Worm (Caenorhabditis elegans) whole organism, L4 larva: Measurements from ENCODE around the gene nsph-4.1.
A peak's percentile ranks its signal among the peaks of the same experiment; 100 is the strongest.

ENCODE experiments used
- F26F4.8 ChIP-seq: fragments of 200-800 bp; sonication (Bioruptor generic); conservative IDR thresholded peaks from 2 replicates; pipeline ENCODE4 v1.3.6; 2022; ENCODE audit warnings: missing genetic modification characterization, missing compliant biosample characterization
- F37D6.2 ChIP-seq: sonication (generic microtip); optimal IDR thresholded peaks from 2 replicates; lab custom pipeline; 2016; ENCODE audit warnings: mild to moderate bottlenecking, missing genetic modification characterization, missing compliant biosample characterization
- F44E2.7 ChIP-seq: fragments of 200-800 bp; sonication (Bioruptor generic); IDR thresholded peaks from 2 replicates; pipeline ENCODE4 v2.1.2; 2022; ENCODE audit warnings: missing genetic modification characterization, missing compliant biosample characterization
- F49E8.2 ChIP-seq: sonication (generic microtip); optimal IDR thresholded peaks from 2 replicates; lab custom pipeline; 2016; ENCODE audit warnings: missing compliant biosample characterization, mild to moderate bottlenecking, missing genetic modification characterization, borderline replicate concordance
- R02D3.7 ChIP-seq: fragments of 150-350 bp; sonication (generic microtip); optimal IDR thresholded peaks from 3 replicates; lab custom pipeline; 2014; ENCODE audit warnings: missing biosample characterization, missing genetic modification characterization
- T20F7.1 ChIP-seq: fragments of 200-800 bp; sonication (Bioruptor generic); optimal IDR thresholded peaks from 2 replicates; lab custom pipeline; 2018; ENCODE audit warnings: mild to moderate bottlenecking, missing genetic modification characterization, missing compliant biosample characterization
- T26A8.4 ChIP-seq: fragments of 200-800 bp; sonication (Bioruptor generic); IDR thresholded peaks from 2 replicates; pipeline ENCODE4 v1.3.6; 2022; ENCODE audit warnings: missing genetic modification characterization, missing compliant biosample characterization
- Y105C5A.15 ChIP-seq: fragments of 200-800 bp; sonication (Bioruptor generic); IDR thresholded peaks from 2 replicates; pipeline ENCODE4 v1.3.6; 2022; ENCODE audit warnings: missing genetic modification characterization, missing compliant biosample characterization
- Y48G9A.11 ChIP-seq: fragments of 200-800 bp; sonication (Bioruptor generic); IDR thresholded peaks from 2 replicates; pipeline ENCODE4 v1.3.6; 2022; ENCODE audit warnings: missing genetic modification reagents, missing genetic modification characterization, missing compliant biosample characterization
- Y5F2A.4 ChIP-seq: fragments of 200-800 bp; sonication (Bioruptor generic); optimal IDR thresholded peaks from 2 replicates; lab custom pipeline; 2018; ENCODE audit warnings: mild to moderate bottlenecking, missing genetic modification characterization, missing compliant biosample characterization
- Y75B8A.6 ChIP-seq: fragments of 200-800 bp; sonication (Bioruptor generic); IDR thresholded peaks from 2 replicates; pipeline ENCODE4 v1.3.6; 2022; ENCODE audit warnings: missing genetic modification reagents, missing genetic modification characterization, missing compliant biosample characterization
- aha-1 ChIP-seq: fragments of 150-350 bp; peaks from one replicate; lab custom pipeline; 2014; ENCODE audit warnings: missing biosample characterization, missing genetic modification characterization
- ama-1 ChIP-seq: fragments of 150-350 bp; optimal IDR thresholded peaks from 2 replicates; lab custom pipeline; 2014; ENCODE audit warnings: inconsistent platforms, mixed read lengths
- ceh-20 ChIP-seq: fragments of 200-800 bp; sonication (Bioruptor generic); IDR thresholded peaks from 2 replicates; pipeline ENCODE4 v1.3.6; 2022; ENCODE audit warnings: missing genetic modification reagents, missing genetic modification characterization, missing compliant biosample characterization
- ceh-32 ChIP-seq: sonication (generic microtip); optimal IDR thresholded peaks from 2 replicates; lab custom pipeline; 2016; ENCODE audit warnings: mild to moderate bottlenecking, missing genetic modification characterization, missing compliant biosample characterization; ENCODE audit not compliant: poor library complexity
- ces-1 ChIP-seq: fragments of 150-350 bp; sonication (generic microtip); optimal IDR thresholded peaks from 4 replicates; lab custom pipeline; 2014; ENCODE audit warnings: missing biosample characterization, missing genetic modification reagents, missing genetic modification characterization
- cey-2 ChIP-seq: sonication (generic microtip); optimal IDR thresholded peaks from 3 replicates; lab custom pipeline; 2017; ENCODE audit warnings: missing genetic modification characterization, mild to moderate bottlenecking, missing compliant biosample characterization, antibody characterized with exemption, borderline replicate concordance; ENCODE audit not compliant: insufficient read depth
- daf-12 ChIP-seq: fragments of 150-350 bp; optimal IDR thresholded peaks from 2 replicates; lab custom pipeline; 2014; ENCODE audit warnings: missing biosample characterization, missing genetic modification reagents, missing genetic modification characterization
- dmd-8 ChIP-seq: fragments of 200-800 bp; sonication (Bioruptor generic); IDR thresholded peaks from 2 replicates; pipeline ENCODE4 v1.3.6; 2022; ENCODE audit warnings: missing genetic modification characterization, missing compliant biosample characterization
- duxl-1 ChIP-seq: sonication (generic microtip); optimal IDR thresholded peaks from 2 replicates; lab custom pipeline; 2016; ENCODE audit warnings: mild to moderate bottlenecking, missing genetic modification characterization, moderate library complexity, missing compliant biosample characterization; ENCODE audit not compliant: poor library complexity
- hif-1 ChIP-seq, 2 experiments: sonication (generic microtip); optimal IDR thresholded peaks; 2 replicates each; lab custom pipeline; 2016 to 2017; ENCODE audit warnings: missing compliant biosample characterization in 2 of 2, missing genetic modification characterization in 2 of 2, missing genetic modification reagents in 2 of 2, missing genotype in 2 of 2, mild to moderate bottlenecking in 1 of 2
- lin-13 ChIP-seq: fragments of 150-350 bp; optimal IDR thresholded peaks from 2 replicates; lab custom pipeline; 2014; ENCODE audit warnings: missing biosample characterization, missing genetic modification reagents, missing genetic modification characterization
- lin-15B ChIP-seq: fragments of 150-350 bp; sonication (generic microtip); optimal IDR thresholded peaks from 3 replicates; lab custom pipeline; 2014; ENCODE audit warnings: missing biosample characterization, missing genetic modification characterization
- lin-29 ChIP-seq: fragments of 200-800 bp; sonication (Bioruptor generic); IDR thresholded peaks from 2 replicates; pipeline ENCODE4 v1.3.6; 2022; ENCODE audit warnings: missing genetic modification reagents, missing genetic modification characterization, missing compliant biosample characterization
- lir-3 ChIP-seq: sonication (generic microtip); optimal IDR thresholded peaks from 2 replicates; lab custom pipeline; 2016; ENCODE audit warnings: mild to moderate bottlenecking, missing genetic modification characterization, missing compliant biosample characterization
- lsy-2 ChIP-seq, 2 experiments: fragments of 150-350 bp in 1 of 2; sonication (generic microtip) in 1 of 2; optimal IDR thresholded peaks; 2 replicates each; lab custom pipeline; 2014 to 2017; ENCODE audit warnings: missing biosample characterization in 2 of 2, missing genetic modification characterization in 2 of 2
- mes-2 ChIP-seq: sonication (generic microtip); optimal IDR thresholded peaks from 2 replicates; lab custom pipeline; 2016; ENCODE audit warnings: missing genotype, mild to moderate bottlenecking, missing genetic modification characterization, missing compliant biosample characterization; ENCODE audit not compliant: poor library complexity, severe bottlenecking
- mxl-2 ChIP-seq: fragments of 200-800 bp; sonication (Bioruptor generic); conservative IDR thresholded peaks from 2 replicates; pipeline ENCODE4 v1.3.6; 2022; ENCODE audit warnings: missing genetic modification reagents, missing genetic modification characterization, missing compliant biosample characterization
- mxl-3 ChIP-seq: fragments of 200-800 bp; sonication (Bioruptor generic); optimal IDR thresholded peaks from 2 replicates; lab custom pipeline; 2018; ENCODE audit warnings: mild to moderate bottlenecking, missing genetic modification characterization, missing compliant biosample characterization
- nhr-11 ChIP-seq: fragments of 150-350 bp; optimal IDR thresholded peaks from 2 replicates; lab custom pipeline; 2014; ENCODE audit warnings: missing biosample characterization, missing genetic modification characterization
- nhr-76 ChIP-seq: fragments of 150-350 bp; optimal IDR thresholded peaks from 2 replicates; lab custom pipeline; 2014; ENCODE audit warnings: missing biosample characterization, missing genetic modification characterization
- nhr-77 ChIP-seq: fragments of 150-350 bp; optimal IDR thresholded peaks from 2 replicates; lab custom pipeline; 2014; ENCODE audit warnings: missing biosample characterization, missing genetic modification characterization
- pha-4 ChIP-seq, 2 experiments: fragments of 150-350 bp in 1 of 2; fragments of 200-800 bp in 1 of 2; sonication (Bioruptor generic) in 1 of 2; IDR thresholded peaks in 1 of 2; optimal IDR thresholded peaks in 1 of 2; 2 replicates each; pipeline versions ENCODE4 v1.3.6 to Lab custom; 2014 to 2022; ENCODE audit warnings: missing genetic modification characterization in 2 of 2, missing genetic modification reagents in 2 of 2, missing biosample characterization in 1 of 2, missing compliant biosample characterization in 1 of 2
- rbr-2 ChIP-seq: sonication (generic microtip); optimal IDR thresholded peaks from 2 replicates; lab custom pipeline; 2016; ENCODE audit warnings: missing genotype, missing genetic modification characterization, missing compliant biosample characterization
- sdz-12 ChIP-seq: fragments of 200-800 bp; sonication (Bioruptor generic); optimal IDR thresholded peaks from 2 replicates; lab custom pipeline; 2018; ENCODE audit warnings: mild to moderate bottlenecking, missing genetic modification characterization, missing compliant biosample characterization
- set-16 ChIP-seq: fragments of 200-800 bp; sonication (Bioruptor generic); IDR thresholded peaks from 2 replicates; pipeline ENCODE4 v1.3.6; 2022; ENCODE audit warnings: missing genetic modification reagents, missing genetic modification characterization, missing compliant biosample characterization
- skn-1 ChIP-seq: fragments of 150-350 bp; optimal IDR thresholded peaks from 2 replicates; lab custom pipeline; 2014; ENCODE audit warnings: missing biosample characterization, missing genetic modification characterization
- snpc-1.2 ChIP-seq: fragments of 200-800 bp; sonication (Bioruptor generic); IDR thresholded peaks from 2 replicates; pipeline ENCODE4 v1.3.6; 2022; ENCODE audit warnings: missing genetic modification reagents, missing genetic modification characterization, missing compliant biosample characterization
- snpc-4 ChIP-seq: fragments of 150-350 bp; optimal IDR thresholded peaks from 2 replicates; lab custom pipeline; 2014; ENCODE audit warnings: missing biosample characterization, missing genetic modification characterization
- unc-62 ChIP-seq, 3 experiments: fragments of 150-350 bp in 1 of 3; sonication (generic microtip); optimal IDR thresholded peaks in 2 of 3; peaks in 1 of 3; 1 replicate in 1 of 3; 2 replicates in 2 of 3; lab custom pipeline; 2014 to 2017; ENCODE audit warnings: missing biosample characterization in 3 of 3, missing genetic modification characterization in 3 of 3, missing genetic modification reagents in 3 of 3, missing genotype in 1 of 3
- zag-1 ChIP-seq: fragments of 150-350 bp; optimal IDR thresholded peaks from 2 replicates; lab custom pipeline; 2014; ENCODE audit warnings: missing biosample characterization, missing genetic modification characterization
- ztf-11 ChIP-seq: fragments of 150-350 bp; optimal IDR thresholded peaks from 2 replicates; lab custom pipeline; 2014; ENCODE audit warnings: missing biosample characterization, missing genetic modification characterization

nsph-4.1 gene

DNA sequence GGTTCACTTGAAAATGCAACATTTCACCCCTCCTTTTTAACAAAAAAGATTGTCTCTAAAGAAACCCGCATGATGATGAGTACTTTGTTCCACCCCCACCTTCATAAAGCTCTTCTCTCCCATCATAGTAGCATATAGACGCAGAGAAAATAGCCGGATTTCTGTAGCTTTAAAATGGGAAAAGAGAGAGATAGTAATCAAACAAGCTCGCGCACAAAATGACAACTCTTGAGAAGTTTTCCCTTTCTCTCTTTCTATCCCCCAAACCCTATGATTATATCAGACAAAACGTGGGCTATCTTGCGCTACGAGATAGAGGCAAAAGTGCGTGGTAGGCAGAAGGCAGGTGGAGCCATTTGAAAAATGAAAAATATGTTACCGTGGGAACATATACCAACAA is 24.1 kb upstream of the nsph-4.1 start:
- TF ChIP-seq F49E8.2 (tag; lab: Kevin White, UChicago) (no peak), nhr-77 (tag; lab: Kevin White, UChicago) (no peak), unc-62 (GFP tag; optimal IDR thresholded peaks at IDR 0.05 in 1 of 2; lab: Kevin White, UChicago) (peak in 1 of 2 experiments; percentile 67), unc-62 (tag; optimal IDR thresholded peaks at IDR 0.05; lab: Kevin White, UChicago) (no peak), aha-1 (tag; lab: Kevin White, UChicago) (no peak), snpc-4 (tag; lab: Kevin White, UChicago) (no peak), Y48G9A.11 (GFP tag; lab: Robert Waterston, UW) (no peak)

DNA sequence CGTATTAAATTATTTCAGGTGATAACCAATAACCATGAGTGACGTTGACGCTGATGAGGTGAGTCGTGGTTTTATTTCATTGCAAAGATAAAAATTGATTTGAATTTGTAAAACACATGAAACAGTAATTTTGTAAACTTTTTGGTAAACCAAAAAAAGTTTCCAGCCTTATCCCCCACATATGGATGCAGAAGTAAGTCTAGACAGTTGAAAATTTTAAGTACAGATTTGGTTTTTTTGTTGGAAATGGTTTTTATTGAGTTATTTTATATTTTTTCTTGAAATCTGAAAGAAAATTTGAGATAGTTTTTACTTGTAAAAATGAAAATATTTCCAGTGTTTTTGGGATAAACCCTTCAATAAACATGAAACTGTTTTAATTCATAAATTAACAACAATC is 22.1 kb upstream of the nsph-4.1 start, which contains the start of gene tni-4:
TSS of gene tni-4 (plus strand) at position 19 of the 400 bp plus-strand sequence.
- TF ChIP-seq F44E2.7 (GFP tag; lab: Robert Waterston, UW) (no peak), unc-62 (GFP tag; optimal IDR thresholded peaks at IDR 0.05 in 1 of 2; lab: Kevin White, UChicago) (peak in 1 of 2 experiments; percentile 92), unc-62 (tag; optimal IDR thresholded peaks at IDR 0.05; lab: Kevin White, UChicago) (no peak), dmd-8 (GFP tag; lab: Robert Waterston, UW) (no peak)

DNA sequence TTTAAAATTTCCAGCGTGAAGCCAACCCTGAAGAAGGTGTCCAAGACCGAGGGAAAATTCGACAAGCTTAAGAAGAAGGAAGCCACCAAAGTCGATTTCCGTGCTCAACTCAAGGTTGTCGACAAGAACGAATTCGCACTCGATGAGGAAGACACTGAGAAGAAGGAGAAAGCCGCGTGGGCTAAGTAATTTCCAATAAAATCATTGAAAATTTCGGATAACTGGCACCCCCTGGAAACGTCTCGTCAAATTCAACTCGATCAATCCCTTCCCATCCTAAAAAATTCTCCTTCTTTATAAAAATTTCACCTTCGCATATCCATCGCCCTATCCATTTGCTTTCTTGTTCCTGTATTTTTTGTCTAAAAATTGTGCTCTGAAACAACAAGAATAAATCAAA is 19.9 kb upstream of the nsph-4.1 start:
- TF ChIP-seq lin-13 (no peak), snpc-1.2 (GFP tag; lab: Robert Waterston, UW) (0 out of 2 replicates have a peak, but pooled peaks have one; percentile 20)

DNA sequence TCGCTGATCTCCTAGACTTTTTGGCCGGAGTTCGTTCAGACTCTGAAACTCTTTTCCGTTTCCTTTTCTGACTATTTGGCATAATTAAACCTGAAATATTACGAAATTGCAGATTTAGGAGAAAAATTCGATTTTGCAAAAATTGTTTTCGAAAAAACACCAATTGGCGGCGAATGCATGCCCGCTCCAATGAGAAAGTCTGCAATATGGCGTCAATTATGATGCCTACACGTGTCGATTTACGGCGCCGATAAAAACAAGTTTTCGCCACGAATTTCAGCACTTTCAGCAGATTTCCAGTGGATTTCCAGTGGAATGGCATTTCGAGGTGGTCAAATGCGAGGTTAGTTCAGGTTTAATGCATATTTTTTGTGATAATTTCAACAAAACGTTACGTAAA is 17.3 kb upstream of the nsph-4.1 start, which contains the start of the genes Y59E9AL.36 and nbet-1:
TSS of gene Y59E9AL.36 (minus strand) at position 92 of the 400 bp plus-strand sequence.
TSS of gene nbet-1 (plus strand) at position 112 of the 400 bp plus-strand sequence.
- TF ChIP-seq nhr-76 (no peak), ztf-11 (tag; lab: Kevin White, UChicago) (no peak), pha-4 (GFP tag; IDR thresholded peaks at IDR 0.05; lab: Robert Waterston, UW) (peak; percentile 27; the same call in 1 of the 2 replicates), pha-4 (tag; optimal IDR thresholded peaks at IDR 0.05; lab: Kevin White, UChicago) (peak; percentile 7), rbr-2 (tag; lab: Kevin White, UChicago) (peak; percentile 69), ceh-20 (GFP tag; lab: Robert Waterston, UW) (no peak), F37D6.2 (tag; lab: Kevin White, UChicago) (no peak), set-16 (GFP tag; lab: Robert Waterston, UW) (no peak), T20F7.1 (GFP tag; lab: Kevin White, UChicago) (peak; percentile 45), zag-1 (tag; lab: Kevin White, UChicago) (no peak), hif-1 (tag; optimal IDR thresholded peaks at IDR 0.05; lab: Kevin White, UChicago) (peak in 1 of 2 experiments; percentile 29), lin-13 (peak; percentile 84), mxl-3 (GFP tag; lab: Kevin White, UChicago) (peak; percentile 77), Y5F2A.4 (GFP tag; lab: Kevin White, UChicago) (no peak), ces-1 (GFP tag; lab: Kevin White, UChicago) (peak; percentile 15), ama-1 (peak; percentile 16), Y75B8A.6 (GFP tag; lab: Robert Waterston, UW) (no peak), lin-15B (tag; lab: Kevin White, UChicago) (peak; percentile 84), nhr-11 (tag; lab: Kevin White, UChicago) (peak; percentile 94), mxl-2 (GFP tag; lab: Robert Waterston, UW) (no peak), F49E8.2 (tag; lab: Kevin White, UChicago) (no peak), snpc-1.2 (GFP tag; lab: Robert Waterston, UW) (peak; percentile 89), unc-62 (GFP tag; optimal IDR thresholded peaks at IDR 0.05 in 1 of 2; lab: Kevin White, UChicago) (peak in 1 of 2 experiments; percentile 57), unc-62 (tag; optimal IDR thresholded peaks at IDR 0.05; lab: Kevin White, UChicago) (no peak), lsy-2 (tag; optimal IDR thresholded peaks at IDR 0.05; lab: Kevin White, UChicago) (peak; percentile 25 to 81), Y105C5A.15 (GFP tag; lab: Robert Waterston, UW) (no peak), T26A8.4 (GFP tag; lab: Robert Waterston, UW) (peak; percentile 61; the same call in 1 of the 2 replicates), daf-12 (tag; lab: Kevin White, UChicago) (no peak), lin-29 (no peak), duxl-1 (tag; lab: Kevin White, UChicago) (peak; percentile 46), skn-1 (tag; lab: Kevin White, UChicago) (no peak), cey-2 (no peak), R02D3.7 (tag; lab: Kevin White, UChicago) (peak; percentile 94), mes-2 (tag; lab: Kevin White, UChicago) (peak; percentile 86), nhr-77 (tag; lab: Kevin White, UChicago) (peak; percentile 70), lir-3 (tag; lab: Kevin White, UChicago) (no peak), F26F4.8 (GFP tag; lab: Robert Waterston, UW) (no peak), sdz-12 (no peak), ceh-32 (tag; lab: Kevin White, UChicago) (no peak), F44E2.7 (GFP tag; lab: Robert Waterston, UW) (no peak)
